Fruit fly (Drosophila melanogaster) whole organism, wandering third instar larva: ENCODE data around the gene mor.

ENCODE experiments used
- Dif ChIP-seq: fragments of 200-275, 200-300 bp; sonication (Bioruptor generic); optimal IDR thresholded peaks from 2 replicates; lab custom pipeline; 2018; ENCODE audit warnings: missing biosample characterization, missing genetic modification characterization; ENCODE audit not compliant: partially characterized antibody
- Jra ChIP-seq: sonication (Bioruptor generic); optimal IDR thresholded peaks from 2 replicates; lab custom pipeline; 2016; ENCODE audit warnings: missing biosample characterization, missing genetic modification characterization
- OdsH ChIP-seq: fragments of 200-800 bp; sonication (Bioruptor generic); optimal IDR thresholded peaks from 2 replicates; lab custom pipeline; 2016; ENCODE audit warnings: missing biosample characterization, mild to moderate bottlenecking, missing genetic modification characterization
- Rel ChIP-seq, 2 experiments: fragments of 200-800 bp; sonication (Bioruptor generic) in 1 of 2; optimal IDR thresholded peaks; 2 replicates in 1 of 2; 3 replicates in 1 of 2; lab custom pipeline; 2016 to 2019; ENCODE audit warnings: mild to moderate bottlenecking in 2 of 2, missing biosample characterization in 2 of 2, missing genetic modification characterization in 2 of 2, moderate library complexity in 1 of 2
- brk ChIP-seq: fragments of 200-800 bp; sonication (Bioruptor generic); optimal IDR thresholded peaks from 2 replicates; lab custom pipeline; 2016; ENCODE audit warnings: missing biosample characterization, mild to moderate bottlenecking, missing genetic modification characterization
- dmrt93B ChIP-seq: fragments of 200-800 bp; sonication (Bioruptor generic); optimal IDR thresholded peaks from 2 replicates; lab custom pipeline; 2018; ENCODE audit warnings: missing biosample characterization, mild to moderate bottlenecking, missing genetic modification characterization
- dsf ChIP-seq: sonication (Bioruptor generic); optimal IDR thresholded peaks from 2 replicates; lab custom pipeline; 2016; ENCODE audit warnings: missing biosample characterization, missing genetic modification characterization, borderline replicate concordance
- lola ChIP-seq: fragments of >200 bp; optimal IDR thresholded peaks from 2 replicates; lab custom pipeline; 2017; ENCODE audit warnings: missing biosample characterization, missing genetic modification characterization
- pan ChIP-seq: fragments of >200 bp; optimal IDR thresholded peaks from 2 replicates; lab custom pipeline; 2017
- psq ChIP-seq: fragments of 200-800 bp; sonication (Bioruptor generic); optimal IDR thresholded peaks from 3 replicates; lab custom pipeline; 2017; ENCODE audit warnings: missing biosample characterization, mild to moderate bottlenecking, missing genetic modification characterization, moderate library complexity
- sage ChIP-seq: fragments of 200-800 bp; sonication (Bioruptor generic); optimal IDR thresholded peaks from 2 replicates; lab custom pipeline; 2016; ENCODE audit warnings: missing biosample characterization, mild to moderate bottlenecking, missing genetic modification characterization
- woc ChIP-seq: sonication (Bioruptor generic); optimal IDR thresholded peaks from 2 replicates; lab custom pipeline; 2016; ENCODE audit warnings: missing biosample characterization, mild to moderate bottlenecking, missing genetic modification characterization

dm6 chr3R:15937708-15938107 lies 35.0 kb downstream of the mor start:
- no peak for TF ChIP-seq pan
- TF ChIP-seq lola (GFP tag; lab: Kevin White, UChicago), result no peak
- TF ChIP-seq Jra (GFP tag; lab: Kevin White, UChicago), result no peak
- no peak for TF ChIP-seq OdsH (GFP tag; lab: Kevin White, UChicago)
- TF ChIP-seq psq (GFP tag; lab: Kevin White, UChicago), result no peak
- no peak for TF ChIP-seq sage (GFP tag; lab: Kevin White, UChicago)
- no peak for TF ChIP-seq woc (GFP tag; lab: Kevin White, UChicago)
- TF ChIP-seq dmrt93B, result no peak
- TF ChIP-seq Dif (GFP tag; lab: Kevin White, UChicago), result no peak
- no peak for TF ChIP-seq brk (GFP tag; lab: Kevin White, UChicago)
- TF ChIP-seq Rel (GFP tag; optimal IDR thresholded peaks at IDR 0.05; lab: Kevin White, UChicago), result no peak
- TF ChIP-seq Rel (tag; optimal IDR thresholded peaks at IDR 0.05; lab: Kevin White, UChicago), result no peak
- no peak for TF ChIP-seq dsf
